Worm (Caenorhabditis elegans) whole organism, midembryonic: ENCODE data around the gene Y97E10AR.4.

Source experiments
- T22C8.4 ChIP-seq: fragments of 200-800 bp; sonication (Bioruptor generic); IDR thresholded peaks from 2 replicates; pipeline ENCODE4 v1.3.6; 2022; ENCODE audit warnings: missing genetic modification characterization, missing compliant biosample characterization
- cog-1 ChIP-seq: sonication (generic microtip); optimal IDR thresholded peaks from 2 replicates; lab custom pipeline; 2016; ENCODE audit warnings: missing genetic modification characterization, missing compliant biosample characterization
- flt-1 ChIP-seq: fragments of 200-800 bp; sonication (Bioruptor generic); IDR thresholded peaks from 2 replicates; pipeline ENCODE4 v1.3.6; 2022; ENCODE audit warnings: missing genetic modification characterization, missing compliant biosample characterization
- klf-2 ChIP-seq: fragments of 200-800 bp; sonication (Bioruptor generic); conservative IDR thresholded peaks from 2 replicates; pipeline ENCODE4 v1.3.6; 2022; ENCODE audit warnings: missing genetic modification reagents, missing genetic modification characterization, missing compliant biosample characterization
- med-1 ChIP-seq: sonication (generic microtip); optimal IDR thresholded peaks from 2 replicates; lab custom pipeline; 2017; ENCODE audit warnings: missing genetic modification characterization, mild to moderate bottlenecking, missing compliant biosample characterization, antibody characterized with exemption, missing genetic modification reagents; ENCODE audit not compliant: insufficient read depth
- ref-1 ChIP-seq: fragments of 200-800 bp; sonication (Bioruptor generic); conservative IDR thresholded peaks from 2 replicates; pipeline ENCODE4 v1.3.6; 2022; ENCODE audit warnings: missing genetic modification reagents, missing genetic modification characterization, missing compliant biosample characterization
- tab-1 ChIP-seq: fragments of 200-800 bp; sonication (Bioruptor generic); IDR thresholded peaks from 2 replicates; pipeline ENCODE4 v1.3.6; 2022; ENCODE audit warnings: missing genetic modification characterization, missing compliant biosample characterization
- ztf-23 ChIP-seq: fragments of 200-800 bp; sonication (Bioruptor generic); IDR thresholded peaks from 2 replicates; pipeline ENCODE4 v1.3.6; 2022; ENCODE audit warnings: missing genetic modification reagents, missing genetic modification characterization, missing compliant biosample characterization

DNA sequence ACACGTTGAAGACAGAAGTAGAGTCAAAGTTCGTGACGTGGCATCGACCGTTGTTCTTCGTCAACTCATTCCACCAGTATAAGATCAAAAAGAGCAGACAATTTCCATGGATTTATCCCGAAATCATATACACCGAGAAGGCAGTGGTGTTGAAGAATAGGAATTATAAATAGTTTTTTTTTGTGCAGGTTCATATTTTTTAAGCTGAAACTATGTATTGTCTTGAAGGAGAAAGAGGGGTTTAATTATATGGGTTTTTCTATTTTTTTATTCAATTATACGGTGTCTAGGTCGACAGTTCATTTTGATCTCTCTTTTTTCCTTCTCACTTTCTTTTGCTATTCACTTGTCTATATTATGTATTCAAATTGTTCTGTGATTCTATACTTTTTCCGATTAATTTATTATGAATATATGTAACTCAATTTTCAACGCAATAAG, 29.1 kb upstream of the Y97E10AR.4 start:
- TF ChIP-seq cog-1 (tag; lab: Kevin White, UChicago), result no peak
- TF ChIP-seq flt-1 (GFP tag; lab: Robert Waterston, UW), result peak; percentile 38
- no peak for TF ChIP-seq med-1 (GFP tag; lab: Kevin White, UChicago)
- TF ChIP-seq ref-1, result no peak
- no peak for TF ChIP-seq tab-1
- TF ChIP-seq T22C8.4, result no peak
- no peak for TF ChIP-seq klf-2 (GFP tag; lab: Robert Waterston, UW)
- peak; percentile 56; the same call in 1 of the 2 replicates for TF ChIP-seq ztf-23 (GFP tag; lab: Robert Waterston, UW)
